Worm (Caenorhabditis elegans) whole organism, L1 larva: ENCODE data around the gene mpz-3.
A peak's percentile ranks its signal among the peaks of the same experiment; 100 is the strongest.

Experiments
- C04F5.9 ChIP-seq: sonication (generic microtip); optimal IDR thresholded peaks from 2 replicates; lab custom pipeline; 2016; ENCODE audit warnings: missing genetic modification characterization, missing compliant biosample characterization
- C16A3.4 ChIP-seq: fragments of 150-350 bp; optimal IDR thresholded peaks from 2 replicates; lab custom pipeline; 2014; ENCODE audit warnings: missing biosample characterization, missing genetic modification characterization
- F16B12.6 ChIP-seq: fragments of 150-350 bp; optimal IDR thresholded peaks from 2 replicates; lab custom pipeline; 2014; ENCODE audit warnings: missing biosample characterization, missing genetic modification characterization
- Y116A8C.19 ChIP-seq: sonication (generic microtip); optimal IDR thresholded peaks from 2 replicates; lab custom pipeline; 2016; ENCODE audit warnings: missing compliant biosample characterization, missing genetic modification characterization, borderline replicate concordance
- aha-1 ChIP-seq: fragments of 150-350 bp; optimal IDR thresholded peaks from 2 replicates; lab custom pipeline; 2014; ENCODE audit warnings: missing biosample characterization, missing genetic modification characterization
- ama-1 ChIP-seq: fragments of 150-350 bp; optimal IDR thresholded peaks from 2 replicates; lab custom pipeline; 2014
- ceh-63 ChIP-seq: fragments of 200-800 bp; sonication (Bioruptor generic); optimal IDR thresholded peaks from 2 replicates; lab custom pipeline; 2018; ENCODE audit warnings: mild to moderate bottlenecking, missing genetic modification characterization, missing compliant biosample characterization
- ceh-82 ChIP-seq, 3 experiments: fragments of 150-350 bp in 1 of 3; sonication (generic microtip) in 2 of 3; optimal IDR thresholded peaks; 2 replicates each; lab custom pipeline; 2014 to 2017; ENCODE audit warnings: missing biosample characterization in 3 of 3, missing genetic modification characterization in 3 of 3
- ceh-88 ChIP-seq: fragments of 200-800 bp; sonication (Bioruptor generic); IDR thresholded peaks from 2 replicates; pipeline ENCODE4 v1.3.6; 2022; ENCODE audit warnings: missing genetic modification characterization, missing compliant biosample characterization
- ceh-90 ChIP-seq: sonication (generic microtip); optimal IDR thresholded peaks from 2 replicates; lab custom pipeline; 2016; ENCODE audit warnings: missing genetic modification characterization, missing compliant biosample characterization
- ces-1 ChIP-seq: fragments of 150-350 bp; optimal IDR thresholded peaks from 2 replicates; lab custom pipeline; 2014; ENCODE audit warnings: missing biosample characterization, missing genetic modification reagents, missing genetic modification characterization
- dpl-1 ChIP-seq, 3 experiments: fragments of 150-350 bp in 2 of 3; sonication (generic microtip) in 1 of 3; optimal IDR thresholded peaks; 2 replicates each; lab custom pipeline; 2014 to 2017; ENCODE audit warnings: missing biosample characterization in 3 of 3, missing genetic modification characterization in 3 of 3, missing genetic modification reagents in 3 of 3
- efl-1 ChIP-seq, 4 experiments: fragments of 150-350 bp; optimal IDR thresholded peaks in 3 of 4; peaks in 1 of 4; 1 replicate in 1 of 4; 2 replicates in 3 of 4; lab custom pipeline; 2014; ENCODE audit warnings: missing biosample characterization in 2 of 4, missing genetic modification characterization in 2 of 4, missing genetic modification reagents in 2 of 4
- egl-13 ChIP-seq: sonication (generic microtip); optimal IDR thresholded peaks from 2 replicates; lab custom pipeline; 2016; ENCODE audit warnings: missing genotype, missing genetic modification reagents, missing genetic modification characterization, missing compliant biosample characterization
- egl-27 ChIP-seq, 2 experiments: fragments of 150-350 bp in 1 of 2; sonication (generic microtip); optimal IDR thresholded peaks; 3 replicates each; lab custom pipeline; 2017 to 2018; ENCODE audit warnings: missing biosample characterization in 2 of 2, missing genetic modification characterization in 2 of 2, missing genetic modification reagents in 2 of 2
- ets-5 ChIP-seq: fragments of 200-800 bp; sonication (Bioruptor generic); IDR thresholded peaks from 2 replicates; pipeline ENCODE4 v1.3.6; 2022; ENCODE audit warnings: missing genetic modification characterization, missing compliant biosample characterization
- fkh-10 ChIP-seq: sonication (generic microtip); optimal IDR thresholded peaks from 2 replicates; lab custom pipeline; 2017; ENCODE audit warnings: missing biosample characterization, missing genetic modification reagents, missing genetic modification characterization
- fkh-8 ChIP-seq: sonication (generic microtip); optimal IDR thresholded peaks from 2 replicates; lab custom pipeline; 2016; ENCODE audit warnings: mild to moderate bottlenecking, missing genetic modification characterization, missing compliant biosample characterization
- hlh-17 ChIP-seq: fragments of 200-800 bp; sonication (Bioruptor generic); optimal IDR thresholded peaks from 2 replicates; lab custom pipeline; 2018; ENCODE audit warnings: missing genetic modification characterization, mild to moderate bottlenecking, missing compliant biosample characterization, moderate library complexity, borderline replicate concordance
- hlh-4 ChIP-seq: sonication (generic microtip); optimal IDR thresholded peaks from 2 replicates; lab custom pipeline; 2016; ENCODE audit warnings: mild to moderate bottlenecking, missing genetic modification characterization, missing compliant biosample characterization
- hpl-2 ChIP-seq: fragments of 150-350 bp; optimal IDR thresholded peaks from 2 replicates; lab custom pipeline; 2014; ENCODE audit warnings: missing biosample characterization, missing genetic modification reagents, missing genetic modification characterization
- isw-1 ChIP-seq: fragments of 200-800 bp; sonication (Bioruptor generic); IDR thresholded peaks from 2 replicates; pipeline ENCODE4 v1.3.6; 2022; ENCODE audit warnings: missing genetic modification characterization, missing compliant biosample characterization
- lin-14 ChIP-seq: fragments of 200-800 bp; sonication (Bioruptor generic); optimal IDR thresholded peaks from 2 replicates; lab custom pipeline; 2018; ENCODE audit warnings: mild to moderate bottlenecking, missing genetic modification characterization, moderate library complexity, missing compliant biosample characterization
- lin-15B ChIP-seq: fragments of 150-350 bp; sonication (generic microtip); optimal IDR thresholded peaks from 3 replicates; lab custom pipeline; 2014; ENCODE audit warnings: missing biosample characterization, missing genetic modification characterization
- lin-35 ChIP-seq, 2 experiments: fragments of 150-350 bp; optimal IDR thresholded peaks; 2 replicates each; lab custom pipeline; 2014; ENCODE audit warnings: missing biosample characterization in 2 of 2, missing genetic modification characterization in 2 of 2, missing genetic modification reagents in 2 of 2
- lir-3 ChIP-seq: sonication (generic microtip); optimal IDR thresholded peaks from 2 replicates; lab custom pipeline; 2016; ENCODE audit warnings: mild to moderate bottlenecking, missing genetic modification characterization, moderate library complexity, missing compliant biosample characterization; ENCODE audit not compliant: poor library complexity
- lsy-2 ChIP-seq, 2 experiments: fragments of 150-350 bp; optimal IDR thresholded peaks; 2 replicates each; lab custom pipeline; 2014; ENCODE audit warnings: missing biosample characterization in 2 of 2, missing genetic modification characterization in 2 of 2
- mep-1 ChIP-seq: fragments of 150-350 bp; optimal IDR thresholded peaks from 2 replicates; lab custom pipeline; 2014; ENCODE audit warnings: missing biosample characterization, missing genetic modification characterization
- nhr-19 ChIP-seq: fragments of 200-800 bp; sonication (Bioruptor generic); conservative IDR thresholded peaks from 2 replicates; pipeline ENCODE4 v1.3.6; 2022; ENCODE audit warnings: missing genetic modification characterization, missing compliant biosample characterization
- nhr-20 ChIP-seq: sonication (generic microtip); optimal IDR thresholded peaks from 2 replicates; lab custom pipeline; 2016; ENCODE audit warnings: mild to moderate bottlenecking, missing genetic modification characterization, missing compliant biosample characterization
- nhr-28 ChIP-seq: fragments of 150-350 bp; optimal IDR thresholded peaks from 2 replicates; lab custom pipeline; 2014; ENCODE audit warnings: missing biosample characterization, missing genetic modification characterization
- nhr-47 ChIP-seq: sonication (generic microtip); optimal IDR thresholded peaks from 2 replicates; lab custom pipeline; 2016; ENCODE audit warnings: mild to moderate bottlenecking, missing genetic modification characterization, moderate library complexity, missing compliant biosample characterization
- nhr-71 ChIP-seq: sonication (generic microtip); optimal IDR thresholded peaks from 2 replicates; lab custom pipeline; 2016; ENCODE audit warnings: mild to moderate bottlenecking, missing genetic modification characterization, moderate library complexity, missing compliant biosample characterization
- nhr-84 ChIP-seq: sonication (generic microtip); optimal IDR thresholded peaks from 2 replicates; lab custom pipeline; 2017; ENCODE audit warnings: missing biosample characterization, missing genetic modification characterization
- nhr-85 ChIP-seq: sonication (generic microtip); peaks from one replicate; lab custom pipeline; 2016; ENCODE audit warnings: missing genetic modification characterization, inconsistent platforms, missing compliant biosample characterization
- pag-3 ChIP-seq: sonication (generic microtip); optimal IDR thresholded peaks from 2 replicates; lab custom pipeline; 2017; ENCODE audit warnings: missing genetic modification characterization, mild to moderate bottlenecking, missing compliant biosample characterization, antibody characterized with exemption, borderline replicate concordance; ENCODE audit not compliant: insufficient read depth
- pqm-1 ChIP-seq: sonication (generic microtip); optimal IDR thresholded peaks from 3 replicates; lab custom pipeline; 2017; ENCODE audit warnings: missing biosample characterization, missing genetic modification characterization
- snpc-4 ChIP-seq: fragments of 150-350 bp; optimal IDR thresholded peaks from 2 replicates; lab custom pipeline; 2014; ENCODE audit warnings: missing biosample characterization, missing genetic modification characterization
- snu-23 ChIP-seq: sonication (generic microtip); optimal IDR thresholded peaks from 2 replicates; lab custom pipeline; 2016; ENCODE audit warnings: missing genetic modification characterization, missing compliant biosample characterization
- sptf-1 ChIP-seq: fragments of 150-350 bp; optimal IDR thresholded peaks from 2 replicates; lab custom pipeline; 2014; ENCODE audit warnings: missing biosample characterization, missing genetic modification characterization
- sup-37 ChIP-seq: fragments of 200-800 bp; sonication (Bioruptor generic); optimal IDR thresholded peaks from 2 replicates; lab custom pipeline; 2018; ENCODE audit warnings: mild to moderate bottlenecking, missing genetic modification characterization, missing compliant biosample characterization
- swsn-7 ChIP-seq: sonication (generic microtip); optimal IDR thresholded peaks from 2 replicates; lab custom pipeline; 2016; ENCODE audit warnings: missing genetic modification characterization, missing compliant biosample characterization
- tbx-2 ChIP-seq: sonication (generic microtip); optimal IDR thresholded peaks from 2 replicates; lab custom pipeline; 2016; ENCODE audit warnings: missing genetic modification characterization, missing compliant biosample characterization
- tlp-1 ChIP-seq: fragments of 150-350 bp; optimal IDR thresholded peaks from 2 replicates; lab custom pipeline; 2014; ENCODE audit warnings: missing biosample characterization, missing genetic modification characterization
- unc-86 ChIP-seq: sonication (generic microtip); optimal IDR thresholded peaks from 2 replicates; lab custom pipeline; 2016; ENCODE audit warnings: missing genetic modification characterization, missing compliant biosample characterization
- unc-98 ChIP-seq: fragments of 200-800 bp; sonication (Bioruptor generic); IDR thresholded peaks from 2 replicates; pipeline ENCODE4 v1.3.6; 2022; ENCODE audit warnings: missing genetic modification characterization, missing compliant biosample characterization
- zag-1 ChIP-seq: fragments of 150-350 bp; optimal IDR thresholded peaks from 2 replicates; lab custom pipeline; 2014; ENCODE audit warnings: missing biosample characterization, missing genetic modification characterization
- zip-4 ChIP-seq: fragments of 200-800 bp; sonication (Bioruptor generic); optimal IDR thresholded peaks from 2 replicates; lab custom pipeline; 2018; ENCODE audit warnings: mild to moderate bottlenecking, missing genetic modification characterization, moderate library complexity, missing compliant biosample characterization
- ztf-11 ChIP-seq, 2 experiments: sonication (generic microtip); optimal IDR thresholded peaks; 2 replicates each; lab custom pipeline; 2016 to 2017; ENCODE audit warnings: missing genetic modification characterization in 2 of 2, missing biosample characterization in 1 of 2, missing compliant biosample characterization in 1 of 2
- ztf-4 ChIP-seq: fragments of 150-350 bp; optimal IDR thresholded peaks from 2 replicates; lab custom pipeline; 2014; ENCODE audit warnings: missing biosample characterization, missing genetic modification characterization

Gene mpz-3

DNA sequence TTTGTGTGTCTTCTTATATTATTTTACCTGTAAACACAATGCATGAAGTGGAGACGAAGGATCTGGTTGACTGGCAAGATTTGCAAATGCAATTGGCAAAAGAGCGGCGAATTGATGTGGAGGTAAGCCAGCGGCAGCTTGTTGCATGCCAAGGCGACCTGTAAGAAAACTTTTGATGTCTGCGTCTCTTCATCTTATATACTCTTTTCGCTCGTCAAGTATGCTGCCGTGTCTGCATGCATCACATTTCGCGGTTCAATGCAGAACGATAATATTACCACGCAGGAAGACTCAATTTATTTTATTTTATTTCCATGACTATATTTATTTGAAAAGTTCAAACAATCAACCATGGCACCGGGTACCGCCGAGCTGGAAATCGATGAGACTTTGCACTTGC, 35.8 kb upstream of the mpz-3 start, which contains the start of gene vps-33.2 (continued):
- peak; percentile 25 for TF ChIP-seq pag-3 (tag; lab: Kevin White, UChicago)
- peak; percentile 68 for TF ChIP-seq nhr-71
- peak; percentile 40 for TF ChIP-seq unc-86 (tag; lab: Kevin White, UChicago)
- no peak for TF ChIP-seq ets-5
- TF ChIP-seq snu-23 (GFP tag; lab: Kevin White, UChicago) = peak; percentile 60
- no peak for TF ChIP-seq mep-1
- TF ChIP-seq nhr-20 (tag; lab: Kevin White, UChicago) = peak; percentile 57
- peak; percentile 66 for TF ChIP-seq nhr-47 (tag; lab: Kevin White, UChicago)
- peak; percentile 55 to 61 for TF ChIP-seq lsy-2 (tag; optimal IDR thresholded peaks at IDR 0.05; lab: Kevin White, UChicago)
- TF ChIP-seq C04F5.9 = peak; percentile 13
- peak; percentile 61 to 71 for TF ChIP-seq efl-1 (optimal IDR thresholded peaks at IDR 0.05; lab: Kevin White, UChicago)
- peak; percentile 60 to 95 for TF ChIP-seq efl-1 (GFP tag; optimal IDR thresholded peaks at IDR 0.05 in 1 of 2; lab: Kevin White, UChicago)
- TF ChIP-seq, all 84 proteins: peak for 28

DNA sequence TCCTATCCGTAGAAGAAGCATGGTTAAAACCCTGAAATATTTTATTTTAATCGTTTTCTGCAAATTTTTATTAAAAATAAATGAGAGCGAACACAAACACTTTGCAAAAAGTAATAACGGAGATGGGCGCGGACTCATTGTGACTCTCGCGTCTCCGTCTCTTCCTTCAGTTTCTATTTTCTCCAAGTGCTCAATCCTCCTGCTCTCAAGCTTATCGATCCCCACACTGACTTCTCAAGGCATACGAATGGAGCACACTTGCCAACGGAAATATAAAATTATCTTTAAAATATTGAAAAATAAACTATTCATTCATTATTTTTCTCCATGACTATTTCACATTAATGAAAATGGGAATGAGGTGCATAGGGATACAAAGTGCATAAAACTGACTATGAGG, 32.9 kb upstream of the mpz-3 start, which contains the start of gene dnj-8:
Gene dnj-8, minus strand, starts transcription at position 31 of the 400 bp plus-strand sequence.
- TF ChIP-seq fkh-10 (no peak), isw-1 (GFP tag; lab: Robert Waterston, UW) (no peak), lin-35 (GFP tag; optimal IDR thresholded peaks at IDR 0.05; lab: Kevin White, UChicago) (no peak), sptf-1 (tag; lab: Kevin White, UChicago) (no peak), ceh-63 (GFP tag; lab: Kevin White, UChicago) (no peak), snpc-4 (tag; lab: Kevin White, UChicago) (no peak), egl-27 (tag; optimal IDR thresholded peaks at IDR 0.05; lab: Kevin White, UChicago) (no peak), Y116A8C.19 (tag; lab: Kevin White, UChicago) (no peak), zip-4 (GFP tag; lab: Kevin White, UChicago) (no peak), lir-3 (no peak), pqm-1 (no peak), zag-1 (tag; lab: Kevin White, UChicago) (no peak), hlh-4 (tag; lab: Kevin White, UChicago) (no peak), fkh-8 (tag; lab: Kevin White, UChicago) (peak; percentile 1), hpl-2 (GFP tag; lab: Kevin White, UChicago) (no peak), lsy-2 (tag; optimal IDR thresholded peaks at IDR 0.05; lab: Kevin White, UChicago) (peak in 1 of 2 experiments; percentile 15), hlh-17 (GFP tag; lab: Kevin White, UChicago) (no peak), nhr-71 (no peak), aha-1 (tag; lab: Kevin White, UChicago) (no peak), ama-1 (lab: Kevin White, UChicago) (no peak), lin-14 (peak; percentile 60), unc-98 (GFP tag; lab: Robert Waterston, UW) (no peak), lin-15B (peak; percentile 2), C16A3.4 (tag; lab: Kevin White, UChicago) (no peak), nhr-84 (tag; lab: Kevin White, UChicago) (no peak), swsn-7 (tag; lab: Kevin White, UChicago) (no peak), ztf-4 (tag; lab: Kevin White, UChicago) (no peak), tbx-2 (tag; lab: Kevin White, UChicago) (no peak), ceh-82 (tag; optimal IDR thresholded peaks at IDR 0.05; lab: Kevin White, UChicago) (peak in 1 of 3 experiments; percentile 11), ceh-90 (tag; lab: Kevin White, UChicago) (no peak), ces-1 (no peak), dpl-1 (GFP tag; optimal IDR thresholded peaks at IDR 0.05; lab: Kevin White, UChicago) (peak in 1 of 3 experiments; percentile 21), pag-3 (tag; lab: Kevin White, UChicago) (no peak), sup-37 (GFP tag; lab: Kevin White, UChicago) (no peak), nhr-28 (tag; lab: Kevin White, UChicago) (no peak), ztf-11 (tag; optimal IDR thresholded peaks at IDR 0.05; lab: Kevin White, UChicago) (no peak), tlp-1 (no peak), efl-1 (optimal IDR thresholded peaks at IDR 0.05; lab: Kevin White, UChicago) (peak; percentile 2 to 10), efl-1 (GFP tag; optimal IDR thresholded peaks at IDR 0.05 in 1 of 2; lab: Kevin White, UChicago) (peak in 1 of 2 experiments; percentile 12), nhr-19 (GFP tag; lab: Robert Waterston, UW) (no peak), ceh-88 (GFP tag; lab: Robert Waterston, UW) (no peak), egl-13 (no peak), nhr-85 (tag; lab: Kevin White, UChicago) (no peak), nhr-20 (tag; lab: Kevin White, UChicago) (no peak), F16B12.6 (tag; lab: Kevin White, UChicago) (peak; percentile 4)
